Worm (Caenorhabditis elegans) whole organism, L4/young adult: ENCODE measurements around the gene mksr-2.

Source experiments
- W03F9.2 ChIP-seq: fragments of 150-350 bp; optimal IDR thresholded peaks from 2 replicates; lab custom pipeline; 2014; ENCODE audit warnings: missing biosample characterization, missing genetic modification characterization
- dao-5 ChIP-seq: sonication (generic microtip); optimal IDR thresholded peaks from 2 replicates; lab custom pipeline; 2016; ENCODE audit warnings: missing genotype, missing genetic modification characterization, moderate library complexity, missing compliant biosample characterization
- him-1 ChIP-seq: sonication (generic microtip); optimal IDR thresholded peaks from 2 replicates; lab custom pipeline; 2016; ENCODE audit warnings: missing genotype, missing genetic modification reagents, missing genetic modification characterization, missing compliant biosample characterization

- TF ChIP-seq him-1 (no peak), dao-5 (no peak), W03F9.2 (tag; lab: Kevin White, UChicago) (no peak)
Measured at ce11 chrIV:2292119-2292518, 14.2 kb downstream of the mksr-2 start.
